Worm (Caenorhabditis elegans) whole organism, mixed stage, embryonic: ENCODE measurements around the gene rpt-1.

Source experiments
- M03D4.4 ChIP-seq: sonication (generic microtip); optimal IDR thresholded peaks from 2 replicates; lab custom pipeline; 2017; ENCODE audit warnings: mild to moderate bottlenecking, missing genetic modification characterization, missing compliant biosample characterization
- ceh-83 ChIP-seq: fragments of 200-800 bp; sonication (Bioruptor generic); optimal IDR thresholded peaks from 2 replicates; lab custom pipeline; 2018; ENCODE audit warnings: mild to moderate bottlenecking, missing genetic modification characterization, missing compliant biosample characterization
- cnd-1 ChIP-seq: fragments of 200-800 bp; sonication (Bioruptor generic); optimal IDR thresholded peaks from 2 replicates; lab custom pipeline; 2018; ENCODE audit warnings: mild to moderate bottlenecking, missing genetic modification characterization, missing compliant biosample characterization
- flh-1 ChIP-seq: fragments of 200-800 bp; sonication (Bioruptor generic); optimal IDR thresholded peaks from 2 replicates; lab custom pipeline; 2018; ENCODE audit warnings: mild to moderate bottlenecking, missing genetic modification characterization, moderate library complexity, missing compliant biosample characterization
- lsy-2 ChIP-seq: fragments of 150-350 bp; optimal IDR thresholded peaks from 2 replicates; lab custom pipeline; 2014; ENCODE audit warnings: missing biosample characterization, missing genetic modification characterization
- mep-1 ChIP-seq: fragments of 150-350 bp; optimal IDR thresholded peaks from 2 replicates; lab custom pipeline; 2017; ENCODE audit warnings: missing biosample characterization, missing genetic modification reagents, missing genetic modification characterization, inconsistent platforms
- nhr-2 ChIP-seq: fragments of 150-350 bp; optimal IDR thresholded peaks from 2 replicates; lab custom pipeline; 2014; ENCODE audit warnings: missing biosample characterization, missing genetic modification characterization
- snpc-4 ChIP-seq: fragments of 150-350 bp; optimal IDR thresholded peaks from 2 replicates; lab custom pipeline; 2014; ENCODE audit warnings: missing biosample characterization, missing genetic modification characterization
- unc-39 ChIP-seq: fragments of 150-350 bp; optimal IDR thresholded peaks from 2 replicates; lab custom pipeline; 2014; ENCODE audit warnings: missing biosample characterization, missing genetic modification characterization
- ztf-11 ChIP-seq: fragments of 150-350 bp; optimal IDR thresholded peaks from 2 replicates; lab custom pipeline; 2014; ENCODE audit warnings: missing biosample characterization, missing genetic modification characterization

- TF ChIP-seq snpc-4 (no peak), nhr-2 (tag; lab: Kevin White, UChicago) (peak; percentile 96), M03D4.4 (tag; lab: Kevin White, UChicago) (no peak), mep-1 (no peak), ztf-11 (tag; lab: Kevin White, UChicago) (no peak), ceh-83 (GFP tag; lab: Kevin White, UChicago) (no peak), lsy-2 (tag; lab: Kevin White, UChicago) (no peak), unc-39 (tag; lab: Kevin White, UChicago) (no peak), cnd-1 (tag; lab: Kevin White, UChicago) (peak; percentile 7), flh-1 (GFP tag; lab: Kevin White, UChicago) (no peak)
Measured at ce11 chrV:11952854-11953447, 29.2 kb downstream of the rpt-1 start.
